Worm (Caenorhabditis elegans): ENCODE results near the gene C17C3.15.

- no peak for TF ChIP-seq ceh-82 (tag; optimal IDR thresholded peaks at IDR 0.05)
- TF ChIP-seq dpl-1 (GFP tag; optimal IDR thresholded peaks at IDR 0.05): no peak
- no peak for TF ChIP-seq unc-62 (GFP tag; optimal IDR thresholded peaks at IDR 0.05)
- no peak for TF ChIP-seq swsn-7 (tag; optimal IDR thresholded peaks at IDR 0.05)
- TF ChIP-seq lin-35 (GFP tag; optimal IDR thresholded peaks at IDR 0.05): no peak
- no peak for TF ChIP-seq nhr-12 (tag; optimal IDR thresholded peaks at IDR 0.05)
These were observed 25.7 kb upstream of the C17C3.15 start, which contains the start of gene ins-13 for ce11 chrII:5544764-5545163.
